Fruit fly (Drosophila melanogaster): ENCODE measurements around the gene CG9915.

The CG9915 gene

dm6 chrX:16279340-16279941, 33.5 kb downstream of the CG9915 start (continued):
- peak; percentile 72 for TF ChIP-seq CG9139 (GFP tag; optimal IDR thresholded peaks at IDR 0.05)
- peak; percentile 87 for TF ChIP-seq achi (GFP tag; optimal IDR thresholded peaks at IDR 0.05)
- peak; percentile 89 for TF ChIP-seq CG34406 (GFP tag; optimal IDR thresholded peaks at IDR 0.05)
- peak; percentile 86 for TF ChIP-seq CG1621 (tag; optimal IDR thresholded peaks at IDR 0.05)
- peak; percentile 79 for TF ChIP-seq CG6276 (GFP tag; optimal IDR thresholded peaks at IDR 0.05)
- peak; percentile 94 for TF ChIP-seq CG6792 (GFP tag; optimal IDR thresholded peaks at IDR 0.05)
- peak; percentile 81 for TF ChIP-seq fd59A (GFP tag; optimal IDR thresholded peaks at IDR 0.05)
- peak; percentile 90 for TF ChIP-seq CG8319 (GFP tag; optimal IDR thresholded peaks at IDR 0.05)
- TF ChIP-seq Hr39 (GFP tag; optimal IDR thresholded peaks at IDR 0.05): peak; percentile 95

- TF ChIP-seq fd85E (GFP tag; optimal IDR thresholded peaks at IDR 0.05) (peak; percentile 13), CG11902 (GFP tag; optimal IDR thresholded peaks at IDR 0.05) (peak; percentile 36), OdsH (GFP tag; optimal IDR thresholded peaks at IDR 0.05) (peak; percentile 79), CG3032 (tag; optimal IDR thresholded peaks at IDR 0.05) (peak; percentile 87), fd59A (GFP tag; optimal IDR thresholded peaks at IDR 0.05) (peak; percentile 89), CG11762 (GFP tag; optimal IDR thresholded peaks at IDR 0.05; ENCODE audit: insufficient read depth) (peak; percentile 75), net (GFP tag; optimal IDR thresholded peaks at IDR 0.05) (peak; percentile 79), CG1621 (tag; optimal IDR thresholded peaks at IDR 0.05) (peak; percentile 92), Ets96B (tag; optimal IDR thresholded peaks at IDR 0.05) (peak; percentile 86), Blimp-1 (GFP tag; optimal IDR thresholded peaks at IDR 0.05) (peak; percentile 70), CG7368 (GFP tag; optimal IDR thresholded peaks at IDR 0.05) (peak; percentile 75), cyc (GFP tag; optimal IDR thresholded peaks at IDR 0.05) (peak; percentile 65), lz (GFP tag; optimal IDR thresholded peaks at IDR 0.05) (peak; percentile 78), acj6 (GFP tag; optimal IDR thresholded peaks at IDR 0.05) (peak; percentile 80), CG6854 (GFP tag; optimal IDR thresholded peaks at IDR 0.05) (peak; percentile 88), Hr4 (GFP tag; optimal IDR thresholded peaks at IDR 0.05) (peak; percentile 49), salr (GFP tag; optimal IDR thresholded peaks at IDR 0.05) (peak; percentile 50 to 80), Ets21C (GFP tag; optimal IDR thresholded peaks at IDR 0.05) (peak; percentile 71), topi (GFP tag; optimal IDR thresholded peaks at IDR 0.05) (peak; percentile 87), achi (GFP tag; optimal IDR thresholded peaks at IDR 0.05) (peak; percentile 85), eg (GFP tag; IDR thresholded peaks at IDR 0.05) (peak; percentile 90), CG34406 (GFP tag; optimal IDR thresholded peaks at IDR 0.05) (peak; percentile 86), Sox102F (GFP tag; optimal IDR thresholded peaks at IDR 0.05) (peak; percentile 87), CG10631 (GFP tag; optimal IDR thresholded peaks at IDR 0.05) (peak; percentile 75), svp (GFP tag) (peak; percentile 73), CG6808 (GFP tag; optimal IDR thresholded peaks at IDR 0.05) (peak; percentile 94), Eip93F (GFP tag; optimal IDR thresholded peaks at IDR 0.05) (peak; percentile 73), fkh (GFP tag; optimal IDR thresholded peaks at IDR 0.05) (no peak), spab (GFP tag; optimal IDR thresholded peaks at IDR 0.05) (peak; percentile 83), CG8632 (GFP tag; optimal IDR thresholded peaks at IDR 0.05) (peak; percentile 85), esn (GFP tag; optimal IDR thresholded peaks at IDR 0.05) (peak; percentile 79), CG31627 (GFP tag; optimal IDR thresholded peaks at IDR 0.05) (peak; percentile 77), Hr39 (GFP tag; optimal IDR thresholded peaks at IDR 0.05) (peak; percentile 80), CG8319 (GFP tag; optimal IDR thresholded peaks at IDR 0.05) (peak; percentile 68), CG32006 (GFP tag; optimal IDR thresholded peaks at IDR 0.05) (peak; percentile 78), Lpt (GFP tag; optimal IDR thresholded peaks at IDR 0.05) (peak; percentile 71), dsx (GFP tag; optimal IDR thresholded peaks at IDR 0.05; ENCODE audit: poor library complexity, severe bottlenecking) (peak; percentile 86), Gug (GFP tag; IDR thresholded peaks at IDR 0.05) (peak; percentile 71), Eip78C (GFP tag) (peak; percentile 90), pdm3 (GFP tag; optimal IDR thresholded peaks at IDR 0.05) (peak; percentile 79), CG6163 (GFP tag; IDR thresholded peaks at IDR 0.05) (peak; percentile 93), CG3919 (GFP tag; optimal IDR thresholded peaks at IDR 0.05) (peak; percentile 85), dac (GFP tag; optimal IDR thresholded peaks at IDR 0.05) (peak; percentile 78), CG15336 (GFP tag; IDR thresholded peaks at IDR 0.05) (peak; percentile 94), CG11294 (GFP tag; IDR thresholded peaks at IDR 0.05) (peak; percentile 70; the same call in 1 of the 2 replicates)
Measured at dm6 chrX:16278783-16279182, 34.2 kb downstream of the CG9915 start.

All from whole organism, prepupa.